Fruit fly (Drosophila melanogaster) whole organism: ENCODE results near the gene CG12012.

ENCODE experiments used
- CG8478 ChIP-seq: fragments of >200 bp; optimal IDR thresholded peaks from 2 replicates; lab custom pipeline; 2018; ENCODE audit warnings: inconsistent platforms
- Dll ChIP-seq: fragments of >200 bp; optimal IDR thresholded peaks from 2 replicates; lab custom pipeline; 2017
- pan ChIP-seq: fragments of >200 bp; optimal IDR thresholded peaks from 2 replicates; lab custom pipeline; 2017
- psq ChIP-seq: fragments of >200 bp; optimal IDR thresholded peaks from 2 replicates; lab custom pipeline; 2017
- usp ChIP-seq: fragments of >200 bp; optimal IDR thresholded peaks from 2 replicates; lab custom pipeline; 2017; ENCODE audit warnings: missing biosample characterization, missing genetic modification characterization, mixed read lengths

DNA sequence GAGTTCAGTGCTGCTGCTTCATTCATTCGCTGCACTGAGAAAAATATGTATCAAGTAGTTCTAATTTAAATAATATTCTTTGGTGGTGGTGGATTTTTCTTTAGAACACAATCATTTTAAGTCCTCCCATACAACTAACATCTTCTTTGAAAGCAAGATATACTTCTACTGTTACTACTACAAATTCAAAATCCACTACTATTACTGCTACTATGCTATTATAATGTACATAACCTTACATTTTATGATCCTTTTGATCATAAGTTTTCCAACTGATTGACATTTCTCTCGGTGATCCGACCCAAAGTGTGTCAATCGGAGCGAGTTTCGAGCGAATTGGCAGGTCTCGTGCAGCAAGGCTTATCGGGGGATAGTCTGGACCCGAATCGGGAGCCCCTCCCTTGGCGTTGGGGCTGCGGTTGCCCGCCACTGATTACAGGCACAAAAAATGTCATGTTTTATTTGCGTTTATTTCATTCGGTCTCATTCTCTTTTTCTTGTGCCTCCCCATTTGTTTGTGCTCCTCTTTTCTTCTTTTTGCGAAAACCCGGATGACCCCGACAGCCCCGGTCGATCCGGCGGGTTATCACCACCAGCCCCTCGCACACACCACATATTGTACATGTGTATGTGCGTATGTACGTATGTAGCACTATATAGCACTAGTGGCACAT is 22.8 kb downstream of the CG12012 start:
- TF ChIP-seq usp (no peak), psq (lab: Kevin White, UChicago) (no peak), pan (lab: Kevin White, UChicago) (no peak), CG8478 (lab: Kevin White, UChicago) (no peak), Dll (no peak)
